Worm (Caenorhabditis elegans) whole organism, L1 larva: Measurements from ENCODE around the gene pqn-96.

ENCODE experiments used
- C16A3.4 ChIP-seq: fragments of 150-350 bp; optimal IDR thresholded peaks from 2 replicates; lab custom pipeline; 2014; ENCODE audit warnings: missing biosample characterization, missing genetic modification characterization
- C34B4.2 ChIP-seq: sonication (generic microtip); optimal IDR thresholded peaks from 2 replicates; lab custom pipeline; 2017; ENCODE audit warnings: mild to moderate bottlenecking, missing genetic modification characterization, missing compliant biosample characterization
- aly-2 ChIP-seq: fragments of 150-350 bp; optimal IDR thresholded peaks from 2 replicates; lab custom pipeline; 2014; ENCODE audit warnings: missing biosample characterization, missing genetic modification characterization
- ama-1 ChIP-seq: fragments of 150-350 bp; optimal IDR thresholded peaks from 2 replicates; lab custom pipeline; 2014
- ceh-63 ChIP-seq: fragments of 200-800 bp; sonication (Bioruptor generic); optimal IDR thresholded peaks from 2 replicates; lab custom pipeline; 2018; ENCODE audit warnings: mild to moderate bottlenecking, missing genetic modification characterization, missing compliant biosample characterization
- ceh-82 ChIP-seq, 3 experiments: fragments of 150-350 bp in 1 of 3; sonication (generic microtip) in 2 of 3; optimal IDR thresholded peaks; 2 replicates each; lab custom pipeline; 2014 to 2017; ENCODE audit warnings: missing biosample characterization in 3 of 3, missing genetic modification characterization in 3 of 3
- ces-1 ChIP-seq: fragments of 150-350 bp; optimal IDR thresholded peaks from 2 replicates; lab custom pipeline; 2014; ENCODE audit warnings: missing biosample characterization, missing genetic modification reagents, missing genetic modification characterization
- dpl-1 ChIP-seq, 3 experiments: fragments of 150-350 bp in 2 of 3; sonication (generic microtip) in 1 of 3; optimal IDR thresholded peaks; 2 replicates each; lab custom pipeline; 2014 to 2017; ENCODE audit warnings: missing biosample characterization in 3 of 3, missing genetic modification characterization in 3 of 3, missing genetic modification reagents in 3 of 3
- efl-1 ChIP-seq, 4 experiments: fragments of 150-350 bp; optimal IDR thresholded peaks in 3 of 4; peaks in 1 of 4; 1 replicate in 1 of 4; 2 replicates in 3 of 4; lab custom pipeline; 2014; ENCODE audit warnings: missing biosample characterization in 2 of 4, missing genetic modification characterization in 2 of 4, missing genetic modification reagents in 2 of 4
- egl-13 ChIP-seq: sonication (generic microtip); optimal IDR thresholded peaks from 2 replicates; lab custom pipeline; 2016; ENCODE audit warnings: missing genotype, missing genetic modification reagents, missing genetic modification characterization, missing compliant biosample characterization
- elt-3 ChIP-seq, 6 experiments: fragments of 150-350 bp in 1 of 6; sonication (generic microtip); optimal IDR thresholded peaks; 2 replicates each; lab custom pipeline; 2017 to 2018; ENCODE audit warnings: missing biosample characterization in 6 of 6, missing genetic modification characterization in 6 of 6, inconsistent platforms in 1 of 6
- ets-5 ChIP-seq: fragments of 200-800 bp; sonication (Bioruptor generic); IDR thresholded peaks from 2 replicates; pipeline ENCODE4 v1.3.6; 2022; ENCODE audit warnings: missing genetic modification characterization, missing compliant biosample characterization
- fkh-10 ChIP-seq: sonication (generic microtip); optimal IDR thresholded peaks from 2 replicates; lab custom pipeline; 2017; ENCODE audit warnings: missing biosample characterization, missing genetic modification reagents, missing genetic modification characterization
- fos-1 ChIP-seq: fragments of 150-350 bp; optimal IDR thresholded peaks from 2 replicates; lab custom pipeline; 2014; ENCODE audit warnings: missing biosample characterization, missing genetic modification characterization
- grh-1 ChIP-seq: fragments of 200-800 bp; sonication (Bioruptor generic); IDR thresholded peaks from 2 replicates; pipeline ENCODE4 v1.3.6; 2022; ENCODE audit warnings: missing genetic modification reagents, missing genetic modification characterization, missing compliant biosample characterization
- hlh-17 ChIP-seq: fragments of 200-800 bp; sonication (Bioruptor generic); optimal IDR thresholded peaks from 2 replicates; lab custom pipeline; 2018; ENCODE audit warnings: missing genetic modification characterization, mild to moderate bottlenecking, missing compliant biosample characterization, moderate library complexity, borderline replicate concordance
- hlh-4 ChIP-seq: sonication (generic microtip); optimal IDR thresholded peaks from 2 replicates; lab custom pipeline; 2016; ENCODE audit warnings: mild to moderate bottlenecking, missing genetic modification characterization, missing compliant biosample characterization
- hpl-2 ChIP-seq: fragments of 150-350 bp; optimal IDR thresholded peaks from 2 replicates; lab custom pipeline; 2014; ENCODE audit warnings: missing biosample characterization, missing genetic modification reagents, missing genetic modification characterization
- isw-1 ChIP-seq: fragments of 200-800 bp; sonication (Bioruptor generic); IDR thresholded peaks from 2 replicates; pipeline ENCODE4 v1.3.6; 2022; ENCODE audit warnings: missing genetic modification characterization, missing compliant biosample characterization
- lin-14 ChIP-seq: fragments of 200-800 bp; sonication (Bioruptor generic); optimal IDR thresholded peaks from 2 replicates; lab custom pipeline; 2018; ENCODE audit warnings: mild to moderate bottlenecking, missing genetic modification characterization, moderate library complexity, missing compliant biosample characterization
- lin-15B ChIP-seq: fragments of 150-350 bp; sonication (generic microtip); optimal IDR thresholded peaks from 3 replicates; lab custom pipeline; 2014; ENCODE audit warnings: missing biosample characterization, missing genetic modification characterization
- mab-9 ChIP-seq: fragments of 200-800 bp; sonication (Bioruptor generic); IDR thresholded peaks from 2 replicates; pipeline ENCODE4 v1.3.6; 2022; ENCODE audit warnings: missing genetic modification reagents, missing genetic modification characterization, missing compliant biosample characterization
- mdl-1 ChIP-seq, 2 experiments: fragments of 150-350 bp; optimal IDR thresholded peaks; 2 replicates each; lab custom pipeline; 2014 to 2017; ENCODE audit warnings: missing biosample characterization in 2 of 2, missing genetic modification characterization in 2 of 2, inconsistent platforms in 1 of 2
- nhr-11 ChIP-seq: fragments of 150-350 bp; optimal IDR thresholded peaks from 2 replicates; lab custom pipeline; 2014; ENCODE audit warnings: missing biosample characterization, missing genetic modification characterization
- nhr-12 ChIP-seq: sonication (generic microtip); optimal IDR thresholded peaks from 2 replicates; lab custom pipeline; 2017; ENCODE audit warnings: missing biosample characterization, missing genetic modification characterization
- nhr-237 ChIP-seq: fragments of 150-350 bp; optimal IDR thresholded peaks from 2 replicates; lab custom pipeline; 2014; ENCODE audit warnings: missing biosample characterization, missing genetic modification characterization
- nhr-28 ChIP-seq: fragments of 150-350 bp; optimal IDR thresholded peaks from 2 replicates; lab custom pipeline; 2014; ENCODE audit warnings: missing biosample characterization, missing genetic modification characterization
- nhr-71 ChIP-seq: sonication (generic microtip); optimal IDR thresholded peaks from 2 replicates; lab custom pipeline; 2016; ENCODE audit warnings: mild to moderate bottlenecking, missing genetic modification characterization, moderate library complexity, missing compliant biosample characterization
- nhr-77 ChIP-seq: fragments of 150-350 bp; optimal IDR thresholded peaks from 2 replicates; lab custom pipeline; 2014; ENCODE audit warnings: missing biosample characterization, missing genetic modification characterization
- rnt-1 ChIP-seq: sonication (generic microtip); optimal IDR thresholded peaks from 2 replicates; lab custom pipeline; 2016; ENCODE audit warnings: mild to moderate bottlenecking, missing genetic modification characterization, moderate library complexity, missing compliant biosample characterization
- skn-1 ChIP-seq: fragments of 150-350 bp; optimal IDR thresholded peaks from 2 replicates; lab custom pipeline; 2014; ENCODE audit warnings: missing biosample characterization, missing genetic modification characterization
- sptf-1 ChIP-seq: fragments of 150-350 bp; optimal IDR thresholded peaks from 2 replicates; lab custom pipeline; 2014; ENCODE audit warnings: missing biosample characterization, missing genetic modification characterization
- sup-37 ChIP-seq: fragments of 200-800 bp; sonication (Bioruptor generic); optimal IDR thresholded peaks from 2 replicates; lab custom pipeline; 2018; ENCODE audit warnings: mild to moderate bottlenecking, missing genetic modification characterization, missing compliant biosample characterization
- tbx-2 ChIP-seq: sonication (generic microtip); optimal IDR thresholded peaks from 2 replicates; lab custom pipeline; 2016; ENCODE audit warnings: missing genetic modification characterization, missing compliant biosample characterization
- tlp-1 ChIP-seq: fragments of 150-350 bp; optimal IDR thresholded peaks from 2 replicates; lab custom pipeline; 2014; ENCODE audit warnings: missing biosample characterization, missing genetic modification characterization
- unc-62 ChIP-seq: fragments of 150-350 bp; optimal IDR thresholded peaks from 2 replicates; lab custom pipeline; 2014; ENCODE audit warnings: missing biosample characterization, missing genetic modification reagents, missing genetic modification characterization
- unc-86 ChIP-seq: sonication (generic microtip); optimal IDR thresholded peaks from 2 replicates; lab custom pipeline; 2016; ENCODE audit warnings: missing genetic modification characterization, missing compliant biosample characterization
- unc-98 ChIP-seq: fragments of 200-800 bp; sonication (Bioruptor generic); IDR thresholded peaks from 2 replicates; pipeline ENCODE4 v1.3.6; 2022; ENCODE audit warnings: missing genetic modification characterization, missing compliant biosample characterization
- vab-15 ChIP-seq: sonication (generic microtip); optimal IDR thresholded peaks from 2 replicates; lab custom pipeline; 2017; ENCODE audit warnings: missing genotype, mild to moderate bottlenecking, missing genetic modification characterization, missing compliant biosample characterization
- xbp-1 ChIP-seq: sonication (generic microtip); optimal IDR thresholded peaks from 2 replicates; lab custom pipeline; 2016; ENCODE audit warnings: missing genetic modification characterization, missing compliant biosample characterization
- zag-1 ChIP-seq: fragments of 150-350 bp; optimal IDR thresholded peaks from 2 replicates; lab custom pipeline; 2014; ENCODE audit warnings: missing biosample characterization, missing genetic modification characterization
- ztf-4 ChIP-seq: fragments of 150-350 bp; optimal IDR thresholded peaks from 2 replicates; lab custom pipeline; 2014; ENCODE audit warnings: missing biosample characterization, missing genetic modification characterization

The pqn-96 gene

DNA sequence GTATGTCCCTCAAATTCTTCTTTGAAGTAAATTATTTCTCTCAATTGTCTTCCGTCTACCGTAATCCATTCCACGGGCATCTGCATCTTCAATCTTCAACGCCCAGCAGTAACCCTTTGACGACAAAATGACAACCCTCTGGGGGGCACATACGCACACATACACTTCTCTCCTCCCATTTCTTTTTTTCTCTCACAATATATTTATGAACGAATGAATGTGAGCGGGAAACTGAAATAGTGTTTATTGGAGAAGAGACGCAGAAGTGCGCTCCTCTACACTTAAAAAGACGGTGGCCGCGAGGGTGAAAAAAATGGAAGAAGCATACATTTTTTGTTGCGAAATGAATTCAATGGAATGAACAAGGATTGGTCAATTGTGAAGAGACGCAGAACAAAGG lies 27.2 kb downstream of the pqn-96 start (continued):
- TF ChIP-seq grh-1 (GFP tag; lab: Robert Waterston, UW) (no peak), tbx-2 (tag; lab: Kevin White, UChicago) (peak; percentile 38), ces-1 (GFP tag; lab: Kevin White, UChicago) (no peak), nhr-77 (tag; lab: Kevin White, UChicago) (peak; percentile 35), unc-86 (tag; lab: Kevin White, UChicago) (peak; percentile 66), dpl-1 (GFP tag; optimal IDR thresholded peaks at IDR 0.05; lab: Kevin White, UChicago) (peak; percentile 57 to 79 (median 58)), unc-98 (no peak), C16A3.4 (tag; lab: Kevin White, UChicago) (no peak), zag-1 (tag; lab: Kevin White, UChicago) (no peak), tlp-1 (tag; lab: Kevin White, UChicago) (no peak), mdl-1 (tag; optimal IDR thresholded peaks at IDR 0.05; lab: Kevin White, UChicago) (peak in 1 of 2 experiments; percentile 29), elt-3 (tag; optimal IDR thresholded peaks at IDR 0.05; lab: Kevin White, UChicago) (no peak), skn-1 (tag; lab: Kevin White, UChicago) (peak; percentile 88), nhr-12 (tag; lab: Kevin White, UChicago) (no peak), nhr-237 (tag; lab: Kevin White, UChicago) (no peak)

ce11 chrIII:8410747-8411146 lies 28.5 kb downstream of the pqn-96 start:
- TF ChIP-seq dpl-1 (GFP tag; optimal IDR thresholded peaks at IDR 0.05; lab: Kevin White, UChicago) (no peak), skn-1 (tag; lab: Kevin White, UChicago) (no peak), lin-15B (no peak), sptf-1 (no peak), C34B4.2 (tag; lab: Kevin White, UChicago) (no peak), aly-2 (tag; lab: Kevin White, UChicago) (no peak), ets-5 (GFP tag; lab: Robert Waterston, UW) (no peak), grh-1 (GFP tag; lab: Robert Waterston, UW) (no peak), fkh-10 (GFP tag; lab: Kevin White, UChicago) (no peak), fos-1 (tag; lab: Kevin White, UChicago) (no peak), ztf-4 (no peak), ceh-82 (tag; optimal IDR thresholded peaks at IDR 0.05; lab: Kevin White, UChicago) (no peak), ama-1 (lab: Kevin White, UChicago) (no peak), ceh-63 (GFP tag; lab: Kevin White, UChicago) (no peak), sup-37 (GFP tag; lab: Kevin White, UChicago) (no peak), lin-14 (GFP tag; lab: Kevin White, UChicago) (no peak), unc-62 (GFP tag; lab: Kevin White, UChicago) (no peak)

DNA sequence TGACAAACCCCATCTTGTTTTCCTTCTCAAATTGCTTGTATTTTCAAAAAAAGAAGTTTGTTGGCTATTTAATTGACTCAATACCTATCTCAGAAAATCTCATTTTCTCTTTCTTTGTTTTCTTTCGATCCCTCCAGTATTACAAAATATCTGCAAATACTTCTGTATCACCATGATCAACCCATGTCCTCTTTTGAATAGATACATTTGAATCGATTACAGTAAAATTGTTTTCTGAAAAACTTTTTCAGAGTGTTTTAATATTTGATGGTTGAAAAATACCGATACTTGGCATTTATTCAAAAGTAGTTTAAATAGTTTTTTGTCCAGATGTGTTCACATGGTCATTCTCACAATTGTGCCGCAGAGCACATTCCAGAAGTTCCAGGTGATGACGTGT lies 30.0 kb downstream of the pqn-96 start, which contains the start of gene ZK353.9:
TSS of gene ZK353.9 (plus strand) at position 331 of the 400 bp plus-strand sequence.
- TF ChIP-seq isw-1 (no peak), vab-15 (tag; lab: Kevin White, UChicago) (no peak), hlh-17 (GFP tag; lab: Kevin White, UChicago) (no peak), xbp-1 (no peak), nhr-11 (tag; lab: Kevin White, UChicago) (no peak), ces-1 (GFP tag; lab: Kevin White, UChicago) (no peak), nhr-71 (tag; lab: Kevin White, UChicago) (no peak), nhr-28 (no peak), hlh-4 (no peak), lin-14 (GFP tag; lab: Kevin White, UChicago) (no peak), sptf-1 (no peak), mab-9 (GFP tag; lab: Robert Waterston, UW) (no peak), rnt-1 (no peak), egl-13 (tag; lab: Kevin White, UChicago) (no peak), hpl-2 (GFP tag; lab: Kevin White, UChicago) (no peak), efl-1 (optimal IDR thresholded peaks at IDR 0.05; lab: Kevin White, UChicago) (no peak), efl-1 (GFP tag; optimal IDR thresholded peaks at IDR 0.05 in 1 of 2; lab: Kevin White, UChicago) (no peak)
